Fruit fly (Drosophila melanogaster) whole organism, prepupa: ENCODE results near the gene CG5171.

ENCODE experiments used
- CG31627 ChIP-seq: fragments of 200-800 bp; sonication (Bioruptor generic); optimal IDR thresholded peaks from 3 replicates; lab custom pipeline; 2016; ENCODE audit warnings: missing biosample characterization, missing genetic modification characterization
- CG6276 ChIP-seq: fragments of 200-800 bp; sonication (Bioruptor generic); optimal IDR thresholded peaks from 2 replicates; lab custom pipeline; 2017; ENCODE audit warnings: missing biosample characterization, mild to moderate bottlenecking, missing genetic modification characterization
- CG6854 ChIP-seq: fragments of 200-800 bp; sonication (Bioruptor generic); optimal IDR thresholded peaks from 2 replicates; lab custom pipeline; 2017; ENCODE audit warnings: missing biosample characterization, mild to moderate bottlenecking, missing genetic modification characterization
- Hr39 ChIP-seq: fragments of 200-800 bp; sonication (Bioruptor generic); optimal IDR thresholded peaks from 2 replicates; lab custom pipeline; 2016; ENCODE audit warnings: missing biosample characterization, missing genetic modification characterization
- Hr4 ChIP-seq: fragments of 200-800 bp; sonication (Bioruptor generic); optimal IDR thresholded peaks from 3 replicates; lab custom pipeline; 2016; ENCODE audit warnings: missing biosample characterization, missing genetic modification characterization
- Met ChIP-seq: fragments of 200-800 bp; sonication (Bioruptor generic); optimal IDR thresholded peaks from 3 replicates; lab custom pipeline; 2016; ENCODE audit warnings: missing biosample characterization, missing genetic modification characterization
- Sox102F ChIP-seq: fragments of 200-800 bp; sonication (Bioruptor generic); optimal IDR thresholded peaks from 2 replicates; lab custom pipeline; 2016; ENCODE audit warnings: missing biosample characterization, mild to moderate bottlenecking, missing genetic modification characterization
- fd59A ChIP-seq: fragments of 200-800 bp; sonication (Bioruptor generic); optimal IDR thresholded peaks from 2 replicates; lab custom pipeline; 2017; ENCODE audit warnings: missing biosample characterization, mild to moderate bottlenecking, missing genetic modification characterization, missing genetic modification reagents
- salr ChIP-seq, 2 experiments: fragments of 200-800 bp; sonication (Bioruptor generic); optimal IDR thresholded peaks; 3 replicates each; lab custom pipeline; 2016 to 2018; ENCODE audit warnings: missing biosample characterization in 2 of 2, missing genetic modification characterization in 2 of 2, mild to moderate bottlenecking in 1 of 2

DNA sequence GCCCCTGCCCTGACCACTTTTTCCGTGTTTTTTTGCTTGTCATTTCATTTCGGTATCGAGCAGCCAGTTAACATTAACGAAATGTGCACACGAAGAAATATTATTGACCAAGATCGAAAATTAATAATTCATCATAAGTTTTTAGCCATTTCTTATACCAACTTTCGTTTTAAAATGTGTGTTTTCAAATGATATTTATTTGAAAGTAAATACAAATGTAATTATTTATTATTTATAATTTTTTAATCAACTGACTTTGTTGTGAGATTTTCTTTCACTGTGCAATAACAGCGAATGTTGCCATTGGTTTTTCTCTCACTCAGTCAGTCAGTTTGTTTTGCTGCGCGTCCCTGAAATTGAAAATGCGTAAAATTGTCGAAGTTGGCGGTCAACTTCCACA lies 5.3 kb upstream of the CG5171 start:
- TF ChIP-seq Sox102F (GFP tag; lab: Kevin White, UChicago) (peak; percentile 20), Met (GFP tag; lab: Kevin White, UChicago) (peak; percentile 20), CG6854 (GFP tag; lab: Kevin White, UChicago) (no peak), CG31627 (GFP tag; lab: Kevin White, UChicago) (peak; percentile 13), Hr39 (GFP tag; lab: Kevin White, UChicago) (no peak), CG6276 (no peak), fd59A (GFP tag; lab: Kevin White, UChicago) (no peak), salr (GFP tag; optimal IDR thresholded peaks at IDR 0.05; lab: Kevin White, UChicago) (no peak), Hr4 (GFP tag; lab: Kevin White, UChicago) (peak; percentile 42)
